Worm (Caenorhabditis elegans) whole organism, early embryonic: ENCODE measurements around the gene coa-4.
"Not testable (repeated sequence)": the region's sequence is repeated elsewhere in the genome, so short reads cannot be mapped to it uniquely, and the experiment has no call there.

Experiments used
- B0310.2 ChIP-seq: sonication (generic microtip); optimal IDR thresholded peaks from 2 replicates; lab custom pipeline; 2016; ENCODE audit warnings: mild to moderate bottlenecking, missing genetic modification characterization, missing compliant biosample characterization
- F13C5.2 ChIP-seq: sonication (generic microtip); optimal IDR thresholded peaks from 2 replicates; lab custom pipeline; 2017; ENCODE audit warnings: mild to moderate bottlenecking, missing genetic modification characterization, inconsistent platforms, missing compliant biosample characterization
- aly-1 ChIP-seq: sonication (generic microtip); optimal IDR thresholded peaks from 2 replicates; lab custom pipeline; 2016; ENCODE audit warnings: missing genetic modification characterization, missing compliant biosample characterization
- ama-1 ChIP-seq: fragments of 150-350 bp; optimal IDR thresholded peaks from 2 replicates; lab custom pipeline; 2014
- ceh-36 ChIP-seq: sonication (generic microtip); optimal IDR thresholded peaks from 2 replicates; lab custom pipeline; 2016; ENCODE audit warnings: missing genetic modification characterization, inconsistent platforms, missing compliant biosample characterization
- ets-7 ChIP-seq: sonication (generic microtip); optimal IDR thresholded peaks from 2 replicates; lab custom pipeline; 2016; ENCODE audit warnings: missing genotype, missing genetic modification characterization, missing compliant biosample characterization
- flt-1 ChIP-seq: fragments of 200-800 bp; sonication (Bioruptor generic); IDR thresholded peaks from 2 replicates; pipeline ENCODE4 v1.3.6; 2022; ENCODE audit warnings: missing genetic modification characterization, missing compliant biosample characterization
- hmbx-1 ChIP-seq: sonication (generic microtip); optimal IDR thresholded peaks from 2 replicates; lab custom pipeline; 2016; ENCODE audit warnings: mild to moderate bottlenecking, missing genetic modification characterization, missing compliant biosample characterization
- hmg-4 ChIP-seq: fragments of 200-800 bp; sonication (Bioruptor generic); optimal IDR thresholded peaks from 2 replicates; lab custom pipeline; 2018; ENCODE audit warnings: mild to moderate bottlenecking, missing genetic modification characterization, missing compliant biosample characterization
- pes-1 ChIP-seq: fragments of 200-800 bp; sonication (Bioruptor generic); IDR thresholded peaks from 2 replicates; pipeline ENCODE4 v1.3.6; 2022; ENCODE audit warnings: missing genetic modification reagents, missing genetic modification characterization, missing compliant biosample characterization
- scrt-1 ChIP-seq: fragments of 200-800 bp; sonication (Bioruptor generic); IDR thresholded peaks from 2 replicates; pipeline ENCODE4 v1.3.6; 2022; ENCODE audit warnings: missing genetic modification characterization, missing compliant biosample characterization
- sea-1 ChIP-seq: fragments of 200-800 bp; sonication (Bioruptor generic); conservative IDR thresholded peaks from 2 replicates; pipeline ENCODE4 v1.3.6; 2022; ENCODE audit warnings: missing genetic modification characterization, missing compliant biosample characterization
- tbx-11 ChIP-seq: fragments of 200-800 bp; sonication (Bioruptor generic); IDR thresholded peaks from 2 replicates; pipeline ENCODE4 v1.3.6; 2022; ENCODE audit warnings: missing genetic modification characterization, missing compliant biosample characterization
- tbx-37 ChIP-seq: fragments of 200-800 bp; sonication (Bioruptor generic); conservative IDR thresholded peaks from 2 replicates; pipeline ENCODE4 v1.3.6; 2022; ENCODE audit warnings: missing genetic modification reagents, missing genetic modification characterization, missing compliant biosample characterization

coa-4 gene

ce11 chrIV:9300127-9300526, 35.3 kb downstream of the coa-4 start, which contains the start of gene F49C12.3:
F49C12.3 (plus strand) TSS chrIV:9300427.
- no peak for TF ChIP-seq tbx-37 (GFP tag; lab: Robert Waterston, UW)

- no peak for TF ChIP-seq flt-1 (GFP tag; lab: Robert Waterston, UW)
These were observed 36.3 kb downstream of the coa-4 start, which contains the start of gene F49C12.2 for ce11 chrIV:9299145-9299544. F49C12.2 (minus strand) TSS chrIV:9299245.

- no peak for TF ChIP-seq tbx-11 (GFP tag; lab: Robert Waterston, UW)
These were observed 39.1 kb downstream of the coa-4 start, which contains the start of gene F49C12.1 for ce11 chrIV:9296285-9296684. F49C12.1 (minus strand) TSS chrIV:9296354.

- TF ChIP-seq tbx-11 (GFP tag; lab: Robert Waterston, UW); B0310.2 (tag; lab: Kevin White, UChicago); hmg-4: not testable (repeated sequence)
These were observed 41.6 kb downstream of the coa-4 start, which contains the start of gene nhr-264 for ce11 chrIV:9293825-9294224. nhr-264 (minus strand) TSS chrIV:9293925.

- no peak for TF ChIP-seq F13C5.2 (tag; lab: Kevin White, UChicago)
- no peak for TF ChIP-seq sea-1 (GFP tag; lab: Robert Waterston, UW)
- no peak for TF ChIP-seq B0310.2 (tag; lab: Kevin White, UChicago)
- no peak for TF ChIP-seq ama-1
- TF ChIP-seq ets-7 = no peak
- TF ChIP-seq ceh-36 (tag; lab: Kevin White, UChicago) = no peak
- no peak for TF ChIP-seq flt-1 (GFP tag; lab: Robert Waterston, UW)
- no peak for TF ChIP-seq hmbx-1 (tag; lab: Kevin White, UChicago)
- TF ChIP-seq aly-1 (tag; lab: Kevin White, UChicago) = no peak
- no peak for TF ChIP-seq tbx-37 (GFP tag; lab: Robert Waterston, UW)
- no peak for TF ChIP-seq scrt-1 (GFP tag; lab: Robert Waterston, UW)
- no peak for TF ChIP-seq tbx-11 (GFP tag; lab: Robert Waterston, UW)
- no peak for TF ChIP-seq pes-1 (GFP tag; lab: Robert Waterston, UW)
These were observed 45.8 kb downstream of the coa-4 start for ce11 chrIV:9289635-9290034.

ce11 chrIV:9286305-9286704, 49.1 kb downstream of the coa-4 start, which contains the start of gene nhr-267:
nhr-267 (minus strand) TSS chrIV:9286405.
- not testable (repeated sequence) for TF ChIP-seq tbx-37, tbx-11, sea-1 (GFP tag; lab: Robert Waterston, UW)
